Worm (Caenorhabditis elegans) whole organism, young adult: ENCODE measurements around the gene C14B9.10.

Source experiments
- pha-4 ChIP-seq: fragments of 150-350 bp; sonication (generic microtip); optimal IDR thresholded peaks from 2 replicates; lab custom pipeline; 2014; ENCODE audit warnings: missing biosample characterization, missing genetic modification reagents, missing genetic modification characterization
- repo-1 ChIP-seq: sonication (generic microtip); optimal IDR thresholded peaks from 2 replicates; lab custom pipeline; 2017; ENCODE audit warnings: mild to moderate bottlenecking, missing genetic modification characterization, missing compliant biosample characterization

DNA sequence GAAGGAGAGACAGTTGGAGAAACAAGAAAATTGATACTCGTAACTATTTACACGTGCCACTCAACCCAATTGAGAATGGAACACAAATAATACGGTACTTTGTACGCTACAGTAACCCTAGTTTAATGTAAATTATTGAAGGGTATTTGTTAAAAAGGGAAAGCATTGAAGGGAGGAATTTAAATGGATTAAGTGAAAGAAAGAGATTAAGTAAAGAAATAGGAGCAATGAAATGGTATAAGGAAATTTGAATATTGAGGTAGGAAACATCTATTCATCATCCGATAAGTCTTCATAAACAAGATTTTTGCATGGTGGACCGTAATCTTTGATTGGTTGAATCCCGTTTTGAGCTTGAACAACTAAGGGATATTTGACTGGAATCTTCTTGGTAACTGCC lies 19.3 kb upstream of the C14B9.10 start:
- no peak for TF ChIP-seq repo-1 (tag; lab: Kevin White, UChicago)
- TF ChIP-seq pha-4 = no peak
